Worm (Caenorhabditis elegans) whole organism, early embryonic: ENCODE data around the gene ZC262.13.

Source experiments
- B0310.2 ChIP-seq: sonication (generic microtip); optimal IDR thresholded peaks from 2 replicates; lab custom pipeline; 2016; ENCODE audit warnings: mild to moderate bottlenecking, missing genetic modification characterization, missing compliant biosample characterization
- aly-1 ChIP-seq: sonication (generic microtip); optimal IDR thresholded peaks from 2 replicates; lab custom pipeline; 2016; ENCODE audit warnings: missing genetic modification characterization, missing compliant biosample characterization
- ama-1 ChIP-seq: fragments of 150-350 bp; optimal IDR thresholded peaks from 2 replicates; lab custom pipeline; 2014
- ceh-13 ChIP-seq: fragments of 200-800 bp; sonication (Bioruptor generic); optimal IDR thresholded peaks from 2 replicates; lab custom pipeline; 2018; ENCODE audit warnings: mild to moderate bottlenecking, missing genetic modification characterization, missing compliant biosample characterization
- ceh-36 ChIP-seq: sonication (generic microtip); optimal IDR thresholded peaks from 2 replicates; lab custom pipeline; 2016; ENCODE audit warnings: missing genetic modification characterization, inconsistent platforms, missing compliant biosample characterization
- flt-1 ChIP-seq: fragments of 200-800 bp; sonication (Bioruptor generic); IDR thresholded peaks from 2 replicates; pipeline ENCODE4 v1.3.6; 2022; ENCODE audit warnings: missing genetic modification characterization, missing compliant biosample characterization
- scrt-1 ChIP-seq: fragments of 200-800 bp; sonication (Bioruptor generic); IDR thresholded peaks from 2 replicates; pipeline ENCODE4 v1.3.6; 2022; ENCODE audit warnings: missing genetic modification characterization, missing compliant biosample characterization
- sea-1 ChIP-seq: fragments of 200-800 bp; sonication (Bioruptor generic); conservative IDR thresholded peaks from 2 replicates; pipeline ENCODE4 v1.3.6; 2022; ENCODE audit warnings: missing genetic modification characterization, missing compliant biosample characterization
- tbx-11 ChIP-seq: fragments of 200-800 bp; sonication (Bioruptor generic); IDR thresholded peaks from 2 replicates; pipeline ENCODE4 v1.3.6; 2022; ENCODE audit warnings: missing genetic modification characterization, missing compliant biosample characterization
- tra-4 ChIP-seq: sonication (generic microtip); optimal IDR thresholded peaks from 2 replicates; lab custom pipeline; 2017; ENCODE audit warnings: missing genetic modification characterization, missing compliant biosample characterization

DNA sequence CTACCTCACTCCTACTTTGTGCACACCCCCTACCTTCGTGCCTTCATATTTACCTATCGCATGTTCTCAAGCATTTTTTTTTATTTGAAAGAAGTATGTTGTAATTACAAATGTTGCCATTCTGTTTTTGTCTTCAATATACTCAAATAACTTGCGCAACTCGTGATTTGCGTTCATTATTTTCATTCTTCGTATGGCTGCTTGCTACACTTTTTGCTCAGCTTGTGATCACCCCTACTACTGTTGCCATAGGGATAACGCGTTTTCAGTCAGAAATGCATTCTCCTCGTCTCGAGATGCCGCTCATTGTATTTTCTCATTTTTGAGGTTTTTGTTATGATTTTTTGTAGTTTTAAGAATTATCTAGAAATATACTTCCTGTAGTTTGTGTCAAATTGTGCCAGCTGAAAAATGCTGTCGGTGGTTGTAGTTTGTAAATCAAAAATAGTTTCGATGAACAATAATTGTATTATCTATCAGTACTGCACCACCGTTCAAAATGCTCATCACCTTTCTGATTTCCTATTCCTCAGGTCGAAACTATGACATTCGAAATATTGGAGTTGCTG, 3.3 kb upstream of the ZC262.13 start, which contains the start of gene F10E9.1:
- TF ChIP-seq aly-1 (tag; lab: Kevin White, UChicago): no peak
- no peak for TF ChIP-seq sea-1 (GFP tag; lab: Robert Waterston, UW)
- TF ChIP-seq tbx-11 (GFP tag; lab: Robert Waterston, UW): no peak
- TF ChIP-seq flt-1 (GFP tag; lab: Robert Waterston, UW): no peak
- TF ChIP-seq ama-1 (lab: Kevin White, UChicago): no peak
- no peak for TF ChIP-seq tra-4
- TF ChIP-seq scrt-1: no peak
- TF ChIP-seq ceh-36 (tag; lab: Kevin White, UChicago): no peak
- no peak for TF ChIP-seq B0310.2
- TF ChIP-seq ceh-13 (GFP tag; lab: Kevin White, UChicago): no peak
